Worm (Caenorhabditis elegans): ENCODE results near the gene T02D1.9.

ce11 chrIV:17426970-17427369, 19.6 kb upstream of the T02D1.9 start:
- TF ChIP-seq unc-62 (GFP tag; optimal IDR thresholded peaks at IDR 0.05): no peak
- TF ChIP-seq nhr-237 (tag; optimal IDR thresholded peaks at IDR 0.05): no peak
- no peak for TF ChIP-seq ztf-11 (tag; optimal IDR thresholded peaks at IDR 0.05)
- TF ChIP-seq elt-3 (tag; optimal IDR thresholded peaks at IDR 0.05): no peak
- TF ChIP-seq ceh-43 (GFP tag; optimal IDR thresholded peaks at IDR 0.05): no peak
- no peak for TF ChIP-seq pha-4 (tag; optimal IDR thresholded peaks at IDR 0.05)
- no peak for TF ChIP-seq blmp-1 (tag; optimal IDR thresholded peaks at IDR 0.05)

All from whole organism, mixed stage, embryonic.